Worm (Caenorhabditis elegans) whole organism, L1 larva: Measurements from ENCODE around the gene Y25C1A.14.

Experiments
- C34B4.2 ChIP-seq: sonication (generic microtip); optimal IDR thresholded peaks from 2 replicates; lab custom pipeline; 2017; ENCODE audit warnings: mild to moderate bottlenecking, missing genetic modification characterization, missing compliant biosample characterization
- aha-1 ChIP-seq: fragments of 150-350 bp; optimal IDR thresholded peaks from 2 replicates; lab custom pipeline; 2014; ENCODE audit warnings: missing biosample characterization, missing genetic modification characterization
- ceh-63 ChIP-seq: fragments of 200-800 bp; sonication (Bioruptor generic); optimal IDR thresholded peaks from 2 replicates; lab custom pipeline; 2018; ENCODE audit warnings: mild to moderate bottlenecking, missing genetic modification characterization, missing compliant biosample characterization
- dsc-1 ChIP-seq: sonication (generic microtip); optimal IDR thresholded peaks from 2 replicates; lab custom pipeline; 2016; ENCODE audit warnings: mild to moderate bottlenecking, missing genetic modification characterization, missing compliant biosample characterization
- efl-1 ChIP-seq, 4 experiments: fragments of 150-350 bp; optimal IDR thresholded peaks in 3 of 4; peaks in 1 of 4; 1 replicate in 1 of 4; 2 replicates in 3 of 4; lab custom pipeline; 2014; ENCODE audit warnings: missing biosample characterization in 2 of 4, missing genetic modification characterization in 2 of 4, missing genetic modification reagents in 2 of 4
- efl-3 ChIP-seq: fragments of 200-800 bp; sonication (Bioruptor generic); optimal IDR thresholded peaks from 2 replicates; lab custom pipeline; 2018; ENCODE audit warnings: mild to moderate bottlenecking, missing genetic modification characterization, missing compliant biosample characterization
- elt-2 ChIP-seq: sonication (generic microtip); optimal IDR thresholded peaks from 2 replicates; lab custom pipeline; 2016; ENCODE audit warnings: missing genetic modification characterization, mild to moderate bottlenecking, inconsistent platforms, missing compliant biosample characterization, missing genetic modification reagents
- ets-5 ChIP-seq: fragments of 200-800 bp; sonication (Bioruptor generic); IDR thresholded peaks from 2 replicates; pipeline ENCODE4 v1.3.6; 2022; ENCODE audit warnings: missing genetic modification characterization, missing compliant biosample characterization
- fkh-8 ChIP-seq: sonication (generic microtip); optimal IDR thresholded peaks from 2 replicates; lab custom pipeline; 2016; ENCODE audit warnings: mild to moderate bottlenecking, missing genetic modification characterization, missing compliant biosample characterization
- grh-1 ChIP-seq: fragments of 200-800 bp; sonication (Bioruptor generic); IDR thresholded peaks from 2 replicates; pipeline ENCODE4 v1.3.6; 2022; ENCODE audit warnings: missing genetic modification reagents, missing genetic modification characterization, missing compliant biosample characterization
- hlh-4 ChIP-seq: sonication (generic microtip); optimal IDR thresholded peaks from 2 replicates; lab custom pipeline; 2016; ENCODE audit warnings: mild to moderate bottlenecking, missing genetic modification characterization, missing compliant biosample characterization
- irx-1 ChIP-seq: sonication (generic microtip); optimal IDR thresholded peaks from 2 replicates; lab custom pipeline; 2016; ENCODE audit warnings: missing genetic modification characterization, missing compliant biosample characterization
- isw-1 ChIP-seq: fragments of 200-800 bp; sonication (Bioruptor generic); IDR thresholded peaks from 2 replicates; pipeline ENCODE4 v1.3.6; 2022; ENCODE audit warnings: missing genetic modification characterization, missing compliant biosample characterization
- lin-14 ChIP-seq: fragments of 200-800 bp; sonication (Bioruptor generic); optimal IDR thresholded peaks from 2 replicates; lab custom pipeline; 2018; ENCODE audit warnings: mild to moderate bottlenecking, missing genetic modification characterization, moderate library complexity, missing compliant biosample characterization
- lin-39 ChIP-seq: fragments of 150-350 bp; optimal IDR thresholded peaks from 2 replicates; lab custom pipeline; 2014; ENCODE audit warnings: missing biosample characterization, missing genetic modification reagents, missing genetic modification characterization
- mep-1 ChIP-seq: fragments of 150-350 bp; optimal IDR thresholded peaks from 2 replicates; lab custom pipeline; 2014; ENCODE audit warnings: missing biosample characterization, missing genetic modification characterization
- nhr-12 ChIP-seq: sonication (generic microtip); optimal IDR thresholded peaks from 2 replicates; lab custom pipeline; 2017; ENCODE audit warnings: missing biosample characterization, missing genetic modification characterization
- nhr-19 ChIP-seq: fragments of 200-800 bp; sonication (Bioruptor generic); conservative IDR thresholded peaks from 2 replicates; pipeline ENCODE4 v1.3.6; 2022; ENCODE audit warnings: missing genetic modification characterization, missing compliant biosample characterization
- nhr-20 ChIP-seq: sonication (generic microtip); optimal IDR thresholded peaks from 2 replicates; lab custom pipeline; 2016; ENCODE audit warnings: mild to moderate bottlenecking, missing genetic modification characterization, missing compliant biosample characterization
- nhr-28 ChIP-seq: fragments of 150-350 bp; optimal IDR thresholded peaks from 2 replicates; lab custom pipeline; 2014; ENCODE audit warnings: missing biosample characterization, missing genetic modification characterization
- nhr-71 ChIP-seq: sonication (generic microtip); optimal IDR thresholded peaks from 2 replicates; lab custom pipeline; 2016; ENCODE audit warnings: mild to moderate bottlenecking, missing genetic modification characterization, moderate library complexity, missing compliant biosample characterization
- nhr-84 ChIP-seq: sonication (generic microtip); optimal IDR thresholded peaks from 2 replicates; lab custom pipeline; 2017; ENCODE audit warnings: missing biosample characterization, missing genetic modification characterization
- nhr-90 ChIP-seq: sonication (generic microtip); optimal IDR thresholded peaks from 2 replicates; lab custom pipeline; 2016; ENCODE audit warnings: mild to moderate bottlenecking, missing genetic modification characterization, missing compliant biosample characterization; ENCODE audit not compliant: poor library complexity
- pag-3 ChIP-seq: sonication (generic microtip); optimal IDR thresholded peaks from 2 replicates; lab custom pipeline; 2017; ENCODE audit warnings: missing genetic modification characterization, mild to moderate bottlenecking, missing compliant biosample characterization, antibody characterized with exemption, borderline replicate concordance; ENCODE audit not compliant: insufficient read depth
- pax-3 ChIP-seq: fragments of 200-800 bp; sonication (Bioruptor generic); optimal IDR thresholded peaks from 2 replicates; lab custom pipeline; 2018; ENCODE audit warnings: mild to moderate bottlenecking, missing genetic modification characterization, moderate library complexity, missing compliant biosample characterization
- pqm-1 ChIP-seq: sonication (generic microtip); optimal IDR thresholded peaks from 3 replicates; lab custom pipeline; 2017; ENCODE audit warnings: missing biosample characterization, missing genetic modification characterization
- rnt-1 ChIP-seq: sonication (generic microtip); optimal IDR thresholded peaks from 2 replicates; lab custom pipeline; 2016; ENCODE audit warnings: mild to moderate bottlenecking, missing genetic modification characterization, moderate library complexity, missing compliant biosample characterization
- snpc-4 ChIP-seq: fragments of 150-350 bp; optimal IDR thresholded peaks from 2 replicates; lab custom pipeline; 2014; ENCODE audit warnings: missing biosample characterization, missing genetic modification characterization
- sup-37 ChIP-seq: fragments of 200-800 bp; sonication (Bioruptor generic); optimal IDR thresholded peaks from 2 replicates; lab custom pipeline; 2018; ENCODE audit warnings: mild to moderate bottlenecking, missing genetic modification characterization, missing compliant biosample characterization
- unc-30 ChIP-seq: sonication (generic microtip); optimal IDR thresholded peaks from 2 replicates; lab custom pipeline; 2017; ENCODE audit warnings: missing biosample characterization, missing genetic modification characterization
- unc-62 ChIP-seq: fragments of 150-350 bp; optimal IDR thresholded peaks from 2 replicates; lab custom pipeline; 2014; ENCODE audit warnings: missing biosample characterization, missing genetic modification reagents, missing genetic modification characterization
- unc-86 ChIP-seq: sonication (generic microtip); optimal IDR thresholded peaks from 2 replicates; lab custom pipeline; 2016; ENCODE audit warnings: missing genetic modification characterization, missing compliant biosample characterization
- unc-98 ChIP-seq: fragments of 200-800 bp; sonication (Bioruptor generic); IDR thresholded peaks from 2 replicates; pipeline ENCODE4 v1.3.6; 2022; ENCODE audit warnings: missing genetic modification characterization, missing compliant biosample characterization
- vab-15 ChIP-seq: sonication (generic microtip); optimal IDR thresholded peaks from 2 replicates; lab custom pipeline; 2017; ENCODE audit warnings: missing genotype, mild to moderate bottlenecking, missing genetic modification characterization, missing compliant biosample characterization
- zip-4 ChIP-seq: fragments of 200-800 bp; sonication (Bioruptor generic); optimal IDR thresholded peaks from 2 replicates; lab custom pipeline; 2018; ENCODE audit warnings: mild to moderate bottlenecking, missing genetic modification characterization, moderate library complexity, missing compliant biosample characterization

Y25C1A.14 gene

ce11 chrII:3102018-3102417 is 5.3 kb upstream of the Y25C1A.14 start, which contains the start of gene clec-121:
Gene clec-121, plus strand, starts transcription at chrII:3102318.
- no peak for TF ChIP-seq unc-98 (GFP tag; lab: Robert Waterston, UW)
- no peak for TF ChIP-seq unc-62 (GFP tag; lab: Kevin White, UChicago)
- no peak for TF ChIP-seq zip-4 (GFP tag; lab: Kevin White, UChicago)
- no peak for TF ChIP-seq dsc-1 (tag; lab: Kevin White, UChicago)
- TF ChIP-seq efl-1 (optimal IDR thresholded peaks at IDR 0.05; lab: Kevin White, UChicago), result no peak
- TF ChIP-seq efl-1 (GFP tag; optimal IDR thresholded peaks at IDR 0.05 in 1 of 2; lab: Kevin White, UChicago), result no peak
- TF ChIP-seq nhr-71, result no peak
- TF ChIP-seq C34B4.2 (tag; lab: Kevin White, UChicago), result no peak
- TF ChIP-seq sup-37 (GFP tag; lab: Kevin White, UChicago), result no peak
- no peak for TF ChIP-seq grh-1 (GFP tag; lab: Robert Waterston, UW)
- TF ChIP-seq pax-3 (tag; lab: Kevin White, UChicago), result no peak
- no peak for TF ChIP-seq nhr-12
- no peak for TF ChIP-seq vab-15 (tag; lab: Kevin White, UChicago)
- TF ChIP-seq unc-30 (tag; lab: Kevin White, UChicago), result no peak
- TF ChIP-seq elt-2, result no peak

ce11 chrII:3100546-3100945 is 3.8 kb upstream of the Y25C1A.14 start, which contains the start of gene srg-24:
Gene srg-24, minus strand, starts transcription at chrII:3100646.
- TF ChIP-seq unc-86 (tag; lab: Kevin White, UChicago) (no peak), nhr-19 (GFP tag; lab: Robert Waterston, UW) (no peak), fkh-8 (tag; lab: Kevin White, UChicago) (no peak), C34B4.2 (tag; lab: Kevin White, UChicago) (no peak), nhr-20 (tag; lab: Kevin White, UChicago) (no peak), lin-14 (GFP tag; lab: Kevin White, UChicago) (no peak), mep-1 (tag; lab: Kevin White, UChicago) (no peak), pqm-1 (tag; lab: Kevin White, UChicago) (no peak), lin-39 (no peak), nhr-28 (tag; lab: Kevin White, UChicago) (no peak), efl-3 (GFP tag; lab: Kevin White, UChicago) (no peak), irx-1 (tag; lab: Kevin White, UChicago) (no peak), aha-1 (tag; lab: Kevin White, UChicago) (no peak)

ce11 chrII:3096060-3096459 is 697 bp downstream of the Y25C1A.14 start, which contains the start of gene srg-23:
Gene srg-23, minus strand, starts transcription at chrII:3096160.
- TF ChIP-seq nhr-90 (tag; lab: Kevin White, UChicago), result no peak
- TF ChIP-seq isw-1 (GFP tag; lab: Robert Waterston, UW), result no peak
- no peak for TF ChIP-seq snpc-4 (tag; lab: Kevin White, UChicago)
- no peak for TF ChIP-seq lin-14 (GFP tag; lab: Kevin White, UChicago)
- TF ChIP-seq irx-1 (tag; lab: Kevin White, UChicago), result no peak
- TF ChIP-seq pag-3 (tag; lab: Kevin White, UChicago), result no peak

- no peak for TF ChIP-seq nhr-84
- TF ChIP-seq hlh-4, result peak; percentile 7
- TF ChIP-seq, all 84 proteins: peak for 1
These were observed 3.4 kb downstream of the Y25C1A.14 start, which contains the start of gene srg-22 for ce11 chrII:3093352-3093751. Gene srg-22, minus strand, starts transcription at chrII:3093452.

ce11 chrII:3091268-3091667 is 5.5 kb downstream of the Y25C1A.14 start, which contains the start of gene srg-21:
Gene srg-21, minus strand, starts transcription at chrII:3091368.
- TF ChIP-seq efl-1 (optimal IDR thresholded peaks at IDR 0.05; lab: Kevin White, UChicago) (no peak), efl-1 (GFP tag; optimal IDR thresholded peaks at IDR 0.05 in 1 of 2; lab: Kevin White, UChicago) (peak in 1 of 2 experiments; percentile 4), rnt-1 (tag; lab: Kevin White, UChicago) (no peak), ets-5 (GFP tag; lab: Robert Waterston, UW) (no peak), nhr-12 (no peak), pag-3 (tag; lab: Kevin White, UChicago) (no peak), dsc-1 (tag; lab: Kevin White, UChicago) (no peak), ceh-63 (no peak)
- TF ChIP-seq, all 84 proteins: peak for 1
